Worm (Caenorhabditis elegans) whole organism, mixed stage, embryonic: Measurements from ENCODE around the gene C07B5.3.

ENCODE experiments used
- elt-1 ChIP-seq: sonication (generic microtip); optimal IDR thresholded peaks from 2 replicates; lab custom pipeline; 2017; ENCODE audit warnings: missing genetic modification characterization, mild to moderate bottlenecking, missing compliant biosample characterization, antibody characterized with exemption, moderate library complexity, borderline replicate concordance; ENCODE audit not compliant: insufficient read depth
- elt-3 ChIP-seq: fragments of 150-350 bp; optimal IDR thresholded peaks from 2 replicates; lab custom pipeline; 2014; ENCODE audit warnings: missing biosample characterization, missing genetic modification characterization
- lin-13 ChIP-seq: fragments of 150-350 bp; optimal IDR thresholded peaks from 2 replicates; lab custom pipeline; 2014; ENCODE audit warnings: missing biosample characterization, missing genetic modification characterization
- mep-1 ChIP-seq: fragments of 150-350 bp; optimal IDR thresholded peaks from 2 replicates; lab custom pipeline; 2017; ENCODE audit warnings: missing biosample characterization, missing genetic modification reagents, missing genetic modification characterization, inconsistent platforms
- nhr-237 ChIP-seq: fragments of 150-350 bp; optimal IDR thresholded peaks from 2 replicates; lab custom pipeline; 2014; ENCODE audit warnings: missing biosample characterization, missing genetic modification characterization
- nhr-28 ChIP-seq: fragments of 150-350 bp; optimal IDR thresholded peaks from 2 replicates; lab custom pipeline; 2014; ENCODE audit warnings: missing biosample characterization, missing genetic modification characterization
- sptf-1 ChIP-seq: sonication (generic microtip); optimal IDR thresholded peaks from 2 replicates; lab custom pipeline; 2017; ENCODE audit warnings: mild to moderate bottlenecking, missing genetic modification characterization, moderate library complexity, missing compliant biosample characterization
- unc-39 ChIP-seq: fragments of 150-350 bp; optimal IDR thresholded peaks from 2 replicates; lab custom pipeline; 2014; ENCODE audit warnings: missing biosample characterization, missing genetic modification characterization
- zip-8 ChIP-seq: fragments of 150-350 bp; optimal IDR thresholded peaks from 2 replicates; lab custom pipeline; 2014; ENCODE audit warnings: missing biosample characterization, missing genetic modification characterization

DNA sequence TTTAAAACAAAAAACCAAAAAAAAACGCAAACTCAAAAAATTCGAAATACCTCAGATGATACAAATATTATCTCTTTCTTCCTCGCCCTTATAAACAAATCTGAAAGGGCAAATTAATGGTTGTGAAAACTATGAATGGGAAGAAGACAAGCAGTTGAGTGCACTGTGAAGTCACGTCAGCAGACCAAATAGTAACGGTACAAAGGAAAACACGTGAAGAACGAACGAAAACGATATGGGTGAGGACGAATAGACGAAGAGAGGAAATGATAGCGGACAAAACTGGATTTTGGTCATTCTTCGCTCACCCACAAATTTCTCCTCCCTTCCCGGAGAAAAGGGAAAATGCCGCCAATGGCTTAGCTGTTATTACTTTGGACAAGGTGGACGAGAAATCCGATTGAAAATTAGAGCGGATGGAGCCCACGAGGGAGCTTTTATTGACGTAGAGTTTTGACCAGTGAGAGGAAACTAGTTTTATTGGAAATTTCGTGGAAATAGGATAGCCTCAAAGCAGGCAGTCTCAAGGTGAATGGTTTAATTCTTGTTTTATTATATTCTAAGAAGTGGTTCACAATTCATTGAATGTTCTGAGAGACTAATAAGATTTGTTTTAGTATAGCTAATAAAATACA is 14.6 kb upstream of the C07B5.3 start:
- TF ChIP-seq lin-13 (tag; lab: Kevin White, UChicago) = no peak
- no peak for TF ChIP-seq unc-39 (tag; lab: Kevin White, UChicago)
- TF ChIP-seq zip-8 (tag; lab: Kevin White, UChicago) = no peak
- no peak for TF ChIP-seq mep-1 (tag; lab: Kevin White, UChicago)
- TF ChIP-seq nhr-28 (tag; lab: Kevin White, UChicago) = no peak
- TF ChIP-seq nhr-237 (tag; lab: Kevin White, UChicago) = no peak
- TF ChIP-seq elt-3 (tag; lab: Kevin White, UChicago) = no peak
- TF ChIP-seq elt-1 = no peak
- TF ChIP-seq sptf-1 (tag; lab: Kevin White, UChicago) = no peak
